Worm (Caenorhabditis elegans) whole organism, L4 larva: ENCODE results near the gene T19B10.5.

Experiments used
- Y105C5A.15 ChIP-seq: fragments of 200-800 bp; sonication (Bioruptor generic); IDR thresholded peaks from 2 replicates; pipeline ENCODE4 v1.3.6; 2022; ENCODE audit warnings: missing genetic modification characterization, missing compliant biosample characterization
- aly-2 ChIP-seq: sonication (generic microtip); optimal IDR thresholded peaks from 2 replicates; lab custom pipeline; 2018; ENCODE audit warnings: missing biosample characterization, missing genetic modification characterization
- ceh-28 ChIP-seq: fragments of 150-350 bp; optimal IDR thresholded peaks from 2 replicates; lab custom pipeline; 2014; ENCODE audit warnings: missing biosample characterization, missing genetic modification reagents, missing genetic modification characterization
- daf-19 ChIP-seq: fragments of 200-800 bp; sonication (Bioruptor generic); conservative IDR thresholded peaks from 2 replicates; pipeline ENCODE4 v1.3.6; 2022; ENCODE audit warnings: missing genetic modification characterization, missing compliant biosample characterization
- jun-1 ChIP-seq: fragments of 150-350 bp; optimal IDR thresholded peaks from 2 replicates; lab custom pipeline; 2014; ENCODE audit warnings: missing biosample characterization, missing genetic modification reagents, missing genetic modification characterization
- pqm-1 ChIP-seq: sonication (generic microtip); optimal IDR thresholded peaks from 2 replicates; lab custom pipeline; 2017; ENCODE audit warnings: missing biosample characterization, missing genetic modification characterization
- skn-1 ChIP-seq: fragments of 150-350 bp; optimal IDR thresholded peaks from 2 replicates; lab custom pipeline; 2014; ENCODE audit warnings: missing biosample characterization, missing genetic modification characterization

DNA sequence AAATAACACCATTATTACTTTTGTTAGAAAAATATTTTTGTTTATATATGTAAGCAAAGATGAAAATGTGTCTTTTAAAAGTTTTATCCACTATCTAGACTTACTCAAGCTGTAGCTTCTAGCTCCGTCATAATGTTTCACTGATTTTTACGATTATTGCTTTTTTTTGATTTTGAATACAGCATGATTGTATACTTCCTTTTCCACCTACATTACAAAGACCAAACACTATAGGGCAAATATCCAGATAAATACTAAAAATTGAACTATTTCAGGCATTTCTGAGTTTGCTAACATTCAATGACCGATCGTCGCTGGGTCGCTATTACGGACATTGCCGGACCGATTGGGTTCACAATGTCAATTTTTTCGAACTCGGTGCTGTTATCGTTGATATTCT is 32.2 kb downstream of the T19B10.5 start, which contains the start of gene str-116:
- TF ChIP-seq aly-2 (tag; lab: Kevin White, UChicago): no peak
- no peak for TF ChIP-seq pqm-1 (tag; lab: Kevin White, UChicago)
- TF ChIP-seq daf-19 (GFP tag; lab: Robert Waterston, UW): no peak
- no peak for TF ChIP-seq ceh-28 (tag; lab: Kevin White, UChicago)
- TF ChIP-seq Y105C5A.15 (GFP tag; lab: Robert Waterston, UW): no peak
- TF ChIP-seq jun-1: no peak
- TF ChIP-seq skn-1 (tag; lab: Kevin White, UChicago): no peak
